Worm (Caenorhabditis elegans) whole organism, young adult: ENCODE measurements around the gene cwp-2.
A peak's percentile ranks its signal among the peaks of the same experiment; 100 is the strongest.

Experiments used
- F10E7.11 ChIP-seq: sonication (generic microtip); optimal IDR thresholded peaks from 2 replicates; lab custom pipeline; 2017; ENCODE audit warnings: mild to moderate bottlenecking, missing genetic modification characterization, moderate library complexity, missing compliant biosample characterization
- F23B12.7 ChIP-seq: sonication (generic microtip); optimal IDR thresholded peaks from 2 replicates; lab custom pipeline; 2017; ENCODE audit warnings: missing genetic modification characterization, mild to moderate bottlenecking, missing compliant biosample characterization, antibody characterized with exemption, moderate library complexity; ENCODE audit not compliant: insufficient read depth
- F33H1.4 ChIP-seq: fragments of 200-800 bp; sonication (Bioruptor generic); IDR thresholded peaks from 2 replicates; pipeline ENCODE4 v1.3.6; 2022; ENCODE audit warnings: missing genetic modification reagents, missing genetic modification characterization, missing compliant biosample characterization
- F39B2.1 ChIP-seq: fragments of 200-800 bp; sonication (Bioruptor generic); IDR thresholded peaks from 2 replicates; pipeline ENCODE4 v1.3.6; 2022; ENCODE audit warnings: missing genetic modification reagents, missing genetic modification characterization, missing compliant biosample characterization
- F52B5.7 ChIP-seq: sonication (generic microtip); optimal IDR thresholded peaks from 2 replicates; lab custom pipeline; 2016; ENCODE audit warnings: mild to moderate bottlenecking, missing genetic modification characterization, missing compliant biosample characterization
- F57C9.4 ChIP-seq: sonication (generic microtip); optimal IDR thresholded peaks from 2 replicates; lab custom pipeline; 2017; ENCODE audit warnings: mild to moderate bottlenecking, missing genetic modification characterization, missing compliant biosample characterization
- K12H6.12 ChIP-seq: fragments of 200-800 bp; sonication (Bioruptor generic); optimal IDR thresholded peaks from 2 replicates; lab custom pipeline; 2018; ENCODE audit warnings: mild to moderate bottlenecking, missing genetic modification characterization, missing compliant biosample characterization
- T07F8.4 ChIP-seq: sonication (generic microtip); optimal IDR thresholded peaks from 2 replicates; lab custom pipeline; 2016; ENCODE audit warnings: mild to moderate bottlenecking, missing genetic modification characterization, moderate library complexity, missing compliant biosample characterization
- T26A5.8 ChIP-seq: sonication (generic microtip); optimal IDR thresholded peaks from 2 replicates; lab custom pipeline; 2016; ENCODE audit warnings: missing genetic modification characterization, missing compliant biosample characterization
- Y79H2A.3 ChIP-seq: fragments of 200-800 bp; sonication (Bioruptor generic); conservative IDR thresholded peaks from 2 replicates; pipeline ENCODE4 v1.3.6; 2022; ENCODE audit warnings: missing genetic modification reagents, missing genetic modification characterization, missing compliant biosample characterization
- atf-7 ChIP-seq: sonication (generic microtip); optimal IDR thresholded peaks from 2 replicates; lab custom pipeline; 2017; ENCODE audit warnings: mild to moderate bottlenecking, missing genetic modification characterization, missing compliant biosample characterization
- attf-5 ChIP-seq: fragments of 200-800 bp; sonication (Bioruptor generic); optimal IDR thresholded peaks from 2 replicates; lab custom pipeline; 2018; ENCODE audit warnings: mild to moderate bottlenecking, missing genetic modification characterization, missing compliant biosample characterization
- bed-2 ChIP-seq: fragments of 200-800 bp; sonication (Bioruptor generic); IDR thresholded peaks from 2 replicates; pipeline ENCODE4 v1.3.6; 2022; ENCODE audit warnings: missing genetic modification reagents, missing genetic modification characterization, missing compliant biosample characterization
- ccch-3 ChIP-seq: fragments of 200-800 bp; sonication (Bioruptor generic); optimal IDR thresholded peaks from 2 replicates; lab custom pipeline; 2018; ENCODE audit warnings: mild to moderate bottlenecking, missing genetic modification characterization, missing compliant biosample characterization
- cebp-1 ChIP-seq, 2 experiments: fragments of 200-800 bp in 1 of 2; sonication (Bioruptor generic) in 1 of 2; sonication (generic microtip) in 1 of 2; IDR thresholded peaks in 1 of 2; optimal IDR thresholded peaks in 1 of 2; 2 replicates each; pipeline versions ENCODE4 v1.3.6 to Lab custom; 2017 to 2022; ENCODE audit warnings: missing compliant biosample characterization in 2 of 2, missing genetic modification characterization in 2 of 2, mild to moderate bottlenecking in 1 of 2, missing genetic modification reagents in 1 of 2, moderate library complexity in 1 of 2
- ceh-27 ChIP-seq: fragments of 200-800 bp; sonication (Bioruptor generic); optimal IDR thresholded peaks from 2 replicates; lab custom pipeline; 2018; ENCODE audit warnings: mild to moderate bottlenecking, missing genetic modification characterization, moderate library complexity, missing compliant biosample characterization
- ceh-40 ChIP-seq: fragments of 200-800 bp; sonication (Bioruptor generic); IDR thresholded peaks from 2 replicates; pipeline ENCODE4 v1.3.6; 2022; ENCODE audit warnings: missing genetic modification characterization, missing compliant biosample characterization
- chd-7 ChIP-seq: sonication (generic microtip); optimal IDR thresholded peaks from 2 replicates; lab custom pipeline; 2016; ENCODE audit warnings: mild to moderate bottlenecking, missing genetic modification characterization, moderate library complexity, missing compliant biosample characterization
- dox-1 ChIP-seq: fragments of 200-800 bp; sonication (Bioruptor generic); IDR thresholded peaks from 2 replicates; pipeline ENCODE4 v1.3.6; 2022; ENCODE audit warnings: missing genetic modification reagents, missing genetic modification characterization, missing compliant biosample characterization
- egl-18 ChIP-seq: fragments of 200-800 bp; sonication (Bioruptor generic); IDR thresholded peaks from 2 replicates; pipeline ENCODE4 v1.3.6; 2022; ENCODE audit warnings: missing genetic modification reagents, missing genetic modification characterization, missing compliant biosample characterization
- egl-44 ChIP-seq: fragments of 200-800 bp; sonication (Bioruptor generic); IDR thresholded peaks from 2 replicates; pipeline ENCODE4 v1.3.6; 2022; ENCODE audit warnings: missing genetic modification reagents, missing genetic modification characterization, missing compliant biosample characterization
- egrh-3 ChIP-seq: fragments of 200-800 bp; sonication (Bioruptor generic); IDR thresholded peaks from 2 replicates; pipeline ENCODE4 v1.3.6; 2022; ENCODE audit warnings: missing genetic modification reagents, missing genetic modification characterization, missing compliant biosample characterization
- ets-4 ChIP-seq: fragments of 200-800 bp; sonication (Bioruptor generic); optimal IDR thresholded peaks from 2 replicates; lab custom pipeline; 2018; ENCODE audit warnings: mild to moderate bottlenecking, missing genetic modification characterization, missing compliant biosample characterization
- hmg-1.2 ChIP-seq: fragments of 200-800 bp; sonication (Bioruptor generic); IDR thresholded peaks from 2 replicates; pipeline ENCODE4 v1.3.6; 2022; ENCODE audit warnings: missing genetic modification reagents, missing genetic modification characterization, missing compliant biosample characterization
- hrde-1 ChIP-seq: sonication (generic microtip); optimal IDR thresholded peaks from 2 replicates; lab custom pipeline; 2016; ENCODE audit warnings: missing genetic modification characterization, mild to moderate bottlenecking, missing compliant biosample characterization, moderate library complexity, missing genotype, missing genetic modification reagents, borderline replicate concordance
- let-526 ChIP-seq: fragments of 200-800 bp; sonication (Bioruptor generic); IDR thresholded peaks from 2 replicates; pipeline ENCODE4 v1.3.6; 2022; ENCODE audit warnings: missing genetic modification reagents, missing genetic modification characterization, missing compliant biosample characterization
- let-607 ChIP-seq, 2 experiments: fragments of 200-800 bp in 1 of 2; sonication (Bioruptor generic) in 1 of 2; sonication (generic microtip) in 1 of 2; optimal IDR thresholded peaks; 2 replicates each; lab custom pipeline; 2016 to 2018; ENCODE audit warnings: mild to moderate bottlenecking in 2 of 2, missing compliant biosample characterization in 2 of 2, missing genetic modification characterization in 2 of 2, moderate library complexity in 2 of 2, missing genotype in 1 of 2
- lin-26 ChIP-seq: fragments of 200-800 bp; sonication (Bioruptor generic); IDR thresholded peaks from 2 replicates; pipeline ENCODE4 v1.3.6; 2022; ENCODE audit warnings: missing genetic modification reagents, missing genetic modification characterization, missing compliant biosample characterization
- lin-40 ChIP-seq: sonication (generic microtip); optimal IDR thresholded peaks from 2 replicates; lab custom pipeline; 2016; ENCODE audit warnings: missing genetic modification characterization, mild to moderate bottlenecking, missing compliant biosample characterization, missing genotype, missing genetic modification reagents
- lin-54 ChIP-seq: fragments of 200-800 bp; sonication (Bioruptor generic); optimal IDR thresholded peaks from 2 replicates; lab custom pipeline; 2018; ENCODE audit warnings: mild to moderate bottlenecking, missing genetic modification characterization, missing compliant biosample characterization
- lir-1 ChIP-seq: fragments of 200-800 bp; sonication (Bioruptor generic); conservative IDR thresholded peaks from 2 replicates; pipeline ENCODE4 v1.3.6; 2022; ENCODE audit warnings: missing genetic modification reagents, missing genetic modification characterization, missing compliant biosample characterization
- lsy-27 ChIP-seq: sonication (generic microtip); optimal IDR thresholded peaks from 2 replicates; lab custom pipeline; 2017; ENCODE audit warnings: missing genetic modification characterization, mild to moderate bottlenecking, missing compliant biosample characterization, antibody characterized with exemption, missing genotype, borderline replicate concordance; ENCODE audit not compliant: insufficient read depth
- madf-10 ChIP-seq: sonication (generic microtip); optimal IDR thresholded peaks from 2 replicates; lab custom pipeline; 2016; ENCODE audit warnings: mild to moderate bottlenecking, missing genetic modification characterization, missing compliant biosample characterization
- madf-6 ChIP-seq: fragments of 200-800 bp; sonication (Bioruptor generic); IDR thresholded peaks from 2 replicates; pipeline ENCODE4 v1.3.6; 2022; ENCODE audit warnings: missing genetic modification reagents, missing genetic modification characterization, missing compliant biosample characterization
- mcd-1 ChIP-seq: fragments of 200-800 bp; sonication (Bioruptor generic); IDR thresholded peaks from 2 replicates; pipeline ENCODE4 v1.3.6; 2022; ENCODE audit warnings: missing genetic modification reagents, missing genetic modification characterization, missing compliant biosample characterization
- mel-28 ChIP-seq: sonication (generic microtip); optimal IDR thresholded peaks from 2 replicates; lab custom pipeline; 2016; ENCODE audit warnings: borderline replicate concordance, mild to moderate bottlenecking, missing genetic modification characterization, missing compliant biosample characterization
- nfya-1 ChIP-seq: sonication (generic microtip); optimal IDR thresholded peaks from 2 replicates; lab custom pipeline; 2017; ENCODE audit warnings: antibody characterized with exemption, missing compliant biosample characterization, missing genetic modification characterization, borderline replicate concordance; ENCODE audit not compliant: insufficient read depth
- nhr-80 ChIP-seq: sonication (generic microtip); optimal IDR thresholded peaks from 2 replicates; lab custom pipeline; 2016; ENCODE audit warnings: missing genetic modification characterization, missing compliant biosample characterization
- rcor-1 ChIP-seq: fragments of 200-800 bp; sonication (Bioruptor generic); IDR thresholded peaks from 2 replicates; pipeline ENCODE4 v1.3.6; 2022; ENCODE audit warnings: missing genetic modification reagents, missing genetic modification characterization, missing compliant biosample characterization
- sdz-38 ChIP-seq: sonication (generic microtip); optimal IDR thresholded peaks from 2 replicates; lab custom pipeline; 2016; ENCODE audit warnings: missing genotype, missing genetic modification characterization, missing compliant biosample characterization
- tbp1 ChIP-seq: fragments of 200-800 bp; sonication (Bioruptor generic); optimal IDR thresholded peaks from 2 replicates; lab custom pipeline; 2018; ENCODE audit warnings: mild to moderate bottlenecking, missing genetic modification characterization, missing compliant biosample characterization
- tlf-1 ChIP-seq: fragments of 200-800 bp; sonication (Bioruptor generic); optimal IDR thresholded peaks from 2 replicates; lab custom pipeline; 2018; ENCODE audit warnings: mild to moderate bottlenecking, missing genetic modification characterization, missing compliant biosample characterization
- zfh-2 ChIP-seq: fragments of 200-800 bp; sonication (Bioruptor generic); conservative IDR thresholded peaks from 2 replicates; pipeline ENCODE4 v1.3.6; 2022; ENCODE audit warnings: missing genetic modification reagents, missing genetic modification characterization, missing compliant biosample characterization
- zim-3 ChIP-seq: sonication (generic microtip); optimal IDR thresholded peaks from 2 replicates; lab custom pipeline; 2017; ENCODE audit warnings: mild to moderate bottlenecking, missing genetic modification characterization, moderate library complexity, missing compliant biosample characterization
- ztf-26 ChIP-seq: sonication (generic microtip); optimal IDR thresholded peaks from 2 replicates; lab custom pipeline; 2017; ENCODE audit warnings: missing genetic modification characterization, missing compliant biosample characterization

cwp-2 gene

DNA sequence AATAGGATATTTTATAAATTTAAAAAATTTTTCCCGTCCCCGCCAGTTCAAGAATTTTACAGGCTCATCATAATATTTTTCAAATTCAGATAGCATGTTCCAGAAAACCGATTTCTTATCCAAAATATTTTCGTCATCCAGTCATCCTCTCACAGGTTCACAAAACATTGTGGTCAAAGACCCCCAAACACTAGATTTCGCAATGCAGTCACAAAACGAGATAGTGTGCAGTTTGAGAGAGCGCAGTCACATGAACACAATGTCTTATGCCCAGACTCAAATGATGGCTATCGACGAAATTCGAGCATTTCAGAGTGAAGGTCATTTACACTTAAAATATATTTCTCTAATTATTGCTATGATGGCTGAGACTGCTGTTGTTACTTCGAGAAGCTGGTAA is 2.1 kb upstream of the cwp-2 start, which contains the start of gene abhd-5.2:
Gene abhd-5.2 (plus strand): TSS at position 95 of the 400 bp plus-strand sequence.
- TF ChIP-seq ceh-27 (GFP tag; lab: Kevin White, UChicago): no peak
- 0 out of 2 replicates have a peak, but pooled peaks have one; percentile 12 for TF ChIP-seq rcor-1
- TF ChIP-seq hrde-1: no peak
- no peak for TF ChIP-seq egrh-3 (GFP tag; lab: Robert Waterston, UW)
- no peak for TF ChIP-seq tlf-1 (GFP tag; lab: Kevin White, UChicago)
- no peak for TF ChIP-seq F39B2.1 (GFP tag; lab: Robert Waterston, UW)
- no peak for TF ChIP-seq F23B12.7
- TF ChIP-seq Y79H2A.3: no peak
- no peak for TF ChIP-seq F52B5.7 (tag; lab: Kevin White, UChicago)
- TF ChIP-seq dox-1 (GFP tag; lab: Robert Waterston, UW): peak; percentile 22; the same call in 1 of the 2 replicates
- TF ChIP-seq atf-7 (tag; lab: Kevin White, UChicago): no peak
- TF ChIP-seq madf-6 (GFP tag; lab: Robert Waterston, UW): no peak
- TF ChIP-seq sdz-38 (tag; lab: Kevin White, UChicago): no peak
- no peak for TF ChIP-seq tbp1 (GFP tag; lab: Kevin White, UChicago)
- peak; percentile 81 for TF ChIP-seq hmg-1.2
- TF ChIP-seq mcd-1 (GFP tag; lab: Robert Waterston, UW): no peak
- no peak for TF ChIP-seq F33H1.4 (GFP tag; lab: Robert Waterston, UW)
- no peak for TF ChIP-seq egl-44 (GFP tag; lab: Robert Waterston, UW)
- no peak for TF ChIP-seq lir-1
- TF ChIP-seq mel-28 (tag; lab: Kevin White, UChicago): no peak
- TF ChIP-seq ztf-26 (tag; lab: Kevin White, UChicago): no peak
- TF ChIP-seq lsy-27 (tag; lab: Kevin White, UChicago): no peak
- no peak for TF ChIP-seq chd-7 (tag; lab: Kevin White, UChicago)
- TF ChIP-seq attf-5 (GFP tag; lab: Kevin White, UChicago): peak; percentile 67
- TF ChIP-seq lin-54: peak; percentile 14
- no peak for TF ChIP-seq ceh-40 (GFP tag; lab: Robert Waterston, UW)
- TF ChIP-seq let-526 (GFP tag; lab: Robert Waterston, UW): no peak
- TF ChIP-seq F10E7.11 (tag; lab: Kevin White, UChicago): no peak
- no peak for TF ChIP-seq nfya-1 (tag; lab: Kevin White, UChicago)
- no peak for TF ChIP-seq let-607 (tag; optimal IDR thresholded peaks at IDR 0.05; lab: Kevin White, UChicago)
- no peak for TF ChIP-seq egl-18
- TF ChIP-seq cebp-1 (GFP tag; IDR thresholded peaks at IDR 0.05; lab: Robert Waterston, UW): peak; percentile 99
- TF ChIP-seq cebp-1 (tag; optimal IDR thresholded peaks at IDR 0.05; lab: Kevin White, UChicago): peak; percentile 100
- TF ChIP-seq madf-10: no peak
- no peak for TF ChIP-seq lin-26 (GFP tag; lab: Robert Waterston, UW)
- TF ChIP-seq nhr-80 (tag; lab: Kevin White, UChicago): peak; percentile 70
- TF ChIP-seq F57C9.4 (tag; lab: Kevin White, UChicago): no peak
- TF ChIP-seq zfh-2 (GFP tag; lab: Robert Waterston, UW): no peak
- no peak for TF ChIP-seq bed-2
- TF ChIP-seq lin-40 (tag; lab: Kevin White, UChicago): peak; percentile 8
- no peak for TF ChIP-seq zim-3
- no peak for TF ChIP-seq T26A5.8 (tag; lab: Kevin White, UChicago)
- TF ChIP-seq T07F8.4 (tag; lab: Kevin White, UChicago): no peak
- TF ChIP-seq ets-4 (GFP tag; lab: Kevin White, UChicago): no peak
- TF ChIP-seq ccch-3 (GFP tag; lab: Kevin White, UChicago): no peak
- TF ChIP-seq K12H6.12 (tag; lab: Kevin White, UChicago): peak; percentile 2
